Fruit fly (Drosophila melanogaster) Kc167 (cell line): Measurements from ENCODE around the gene Sec20.

Source experiments
- Myc ChIP-seq: fragments of >200 bp; optimal IDR thresholded peaks from 2 replicates; lab custom pipeline; 2017; ENCODE audit warnings: missing external identifiers
- Sin3A ChIP-seq: fragments of >200 bp; optimal IDR thresholded peaks from 2 replicates; lab custom pipeline; 2018; ENCODE audit warnings: missing external identifiers
- h ChIP-seq: fragments of >200 bp; optimal IDR thresholded peaks from 3 replicates; lab custom pipeline; 2018; ENCODE audit warnings: missing external identifiers
- insv ChIP-seq: fragments of >200 bp; optimal IDR thresholded peaks from 3 replicates; lab custom pipeline; 2018; ENCODE audit warnings: missing external identifiers
- psq ChIP-seq: fragments of >200 bp; optimal IDR thresholded peaks from 2 replicates; lab custom pipeline; 2017; ENCODE audit warnings: missing external identifiers
- ttk ChIP-seq: sonication (Bioruptor generic); optimal IDR thresholded peaks from 2 replicates; lab custom pipeline; 2017; ENCODE audit warnings: missing external identifiers

Gene Sec20

dm6 chr3R:5824456-5824855 is at the start of gene Sec20, which contains the start of gene dgrn:
Gene Sec20, minus strand, starts transcription at chr3R:5824532.
Gene dgrn, plus strand, starts transcription at chr3R:5824615.
- TF ChIP-seq Myc (lab: Kevin White, UChicago) (no peak), insv (no peak), Sin3A (lab: Kevin White, UChicago) (no peak), h (lab: Kevin White, UChicago) (no peak), ttk (lab: Kevin White, UChicago) (no peak), psq (lab: Kevin White, UChicago) (no peak)

DNA sequence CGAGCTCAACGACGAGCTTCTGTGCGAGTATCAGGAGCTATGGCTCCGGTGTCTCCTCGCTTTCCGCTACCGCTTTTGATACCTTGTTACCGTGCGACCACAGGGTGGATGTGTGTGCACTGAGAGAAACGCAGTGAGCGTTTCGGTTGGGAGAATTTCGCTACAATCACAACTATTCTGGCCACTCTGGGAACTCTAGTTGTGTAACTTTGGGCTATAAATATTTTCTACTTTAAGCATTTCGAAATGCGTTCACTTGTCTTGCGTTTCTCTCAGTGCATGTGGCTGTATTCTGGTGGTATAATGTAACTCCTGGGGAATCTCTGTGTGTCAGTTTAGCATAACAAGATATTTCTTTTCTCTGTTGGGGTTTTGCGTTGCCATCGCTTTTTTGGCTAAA is 47.1 kb upstream of the Sec20 start:
- TF ChIP-seq Sin3A (lab: Kevin White, UChicago) (no peak), ttk (lab: Kevin White, UChicago) (no peak), Myc (lab: Kevin White, UChicago) (no peak), h (lab: Kevin White, UChicago) (no peak), psq (lab: Kevin White, UChicago) (no peak), insv (no peak)

DNA sequence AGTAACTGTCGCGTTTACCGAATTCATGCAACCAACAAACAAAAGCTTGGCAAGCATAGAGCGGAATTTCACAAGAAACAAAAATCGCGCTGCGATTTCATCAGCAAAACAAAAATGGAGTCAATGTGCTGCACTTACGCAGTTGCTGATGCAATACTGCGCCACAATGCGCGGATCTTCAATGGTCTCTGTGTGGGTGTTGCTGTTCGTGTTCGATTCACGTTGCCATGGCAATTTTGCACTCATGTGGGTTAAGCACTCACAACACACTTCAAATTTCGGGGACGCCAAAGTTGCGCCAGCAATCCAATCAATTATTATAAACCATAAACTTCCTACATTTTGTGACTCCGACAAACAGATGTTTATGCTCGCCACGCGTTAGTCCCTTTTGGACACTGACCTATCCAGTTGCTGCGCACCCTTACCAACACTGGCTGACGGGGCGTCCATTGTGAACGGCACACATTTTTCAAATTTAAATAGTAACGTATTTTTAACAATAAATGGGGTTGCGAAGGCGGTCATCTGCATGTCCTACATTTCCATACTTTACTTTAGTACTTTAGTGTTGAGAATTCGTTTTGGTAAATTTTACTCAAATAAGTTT is 37.8 kb upstream of the Sec20 start, which contains the start of gene CG2017:
CG2017 (minus strand) TSS at position 374 of the 610 bp plus-strand sequence.
- TF ChIP-seq ttk (lab: Kevin White, UChicago) (no peak), Myc (lab: Kevin White, UChicago) (no peak), Sin3A (lab: Kevin White, UChicago) (no peak), psq (lab: Kevin White, UChicago) (no peak)

dm6 chr3R:5861218-5861902 is 37.0 kb upstream of the Sec20 start:
- TF ChIP-seq ttk (lab: Kevin White, UChicago) (no peak), Myc (lab: Kevin White, UChicago) (no peak), psq (lab: Kevin White, UChicago) (no peak), insv (no peak), Sin3A (lab: Kevin White, UChicago) (no peak), h (lab: Kevin White, UChicago) (no peak)

DNA sequence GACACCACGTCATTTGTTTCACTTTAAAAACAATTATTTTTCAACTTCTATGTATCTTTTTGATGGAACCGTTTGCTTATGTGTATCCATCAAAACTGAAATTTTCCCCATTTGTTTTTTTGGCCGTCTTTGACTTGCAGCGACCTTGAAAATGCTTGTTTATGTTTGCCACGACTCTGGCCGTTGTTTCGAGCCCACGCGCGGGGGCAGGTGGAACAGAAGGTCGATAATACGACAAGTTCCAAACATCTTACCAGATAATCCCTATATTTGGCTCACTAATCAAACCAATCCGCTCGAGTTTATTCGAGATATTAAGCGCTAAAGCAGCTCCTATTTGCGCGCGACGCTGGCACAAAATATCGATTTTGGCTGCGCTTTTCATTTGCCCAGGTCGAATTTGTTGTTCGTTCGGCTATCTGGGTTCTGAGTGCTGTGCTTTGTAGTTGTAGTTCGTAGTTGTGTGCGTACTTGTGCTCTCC is 36.4 kb upstream of the Sec20 start:
- TF ChIP-seq Sin3A (lab: Kevin White, UChicago) (no peak), Myc (lab: Kevin White, UChicago) (no peak), ttk (lab: Kevin White, UChicago) (no peak), insv (no peak), h (lab: Kevin White, UChicago) (no peak), psq (lab: Kevin White, UChicago) (no peak)

DNA sequence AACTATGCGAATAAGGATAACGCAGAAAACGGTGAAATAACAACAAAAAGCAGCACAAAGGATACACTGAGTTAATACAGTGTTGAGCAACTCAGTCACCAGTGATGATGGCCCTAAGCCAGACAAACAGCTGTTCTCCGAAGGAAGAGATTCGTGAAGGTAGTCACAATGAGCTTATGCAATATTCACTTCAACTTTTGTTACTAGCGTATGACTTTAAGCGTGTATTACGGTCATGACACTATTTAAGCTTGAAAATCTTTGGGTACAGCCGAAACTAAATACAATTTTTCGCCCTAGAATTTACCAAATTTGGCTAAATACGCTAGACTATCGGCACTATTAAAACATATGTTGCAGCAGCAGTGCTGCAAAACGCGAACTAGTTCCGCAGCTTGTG is 31.9 kb upstream of the Sec20 start, which contains the start of the genes disp and ECSIT:
disp (minus strand) TSS at position 97 of the 400 bp plus-strand sequence.
ECSIT (plus strand) TSS at position 371 of the 400 bp plus-strand sequence.
- TF ChIP-seq insv = no peak
- no peak for TF ChIP-seq Myc (lab: Kevin White, UChicago)
- TF ChIP-seq h (lab: Kevin White, UChicago) = no peak

DNA sequence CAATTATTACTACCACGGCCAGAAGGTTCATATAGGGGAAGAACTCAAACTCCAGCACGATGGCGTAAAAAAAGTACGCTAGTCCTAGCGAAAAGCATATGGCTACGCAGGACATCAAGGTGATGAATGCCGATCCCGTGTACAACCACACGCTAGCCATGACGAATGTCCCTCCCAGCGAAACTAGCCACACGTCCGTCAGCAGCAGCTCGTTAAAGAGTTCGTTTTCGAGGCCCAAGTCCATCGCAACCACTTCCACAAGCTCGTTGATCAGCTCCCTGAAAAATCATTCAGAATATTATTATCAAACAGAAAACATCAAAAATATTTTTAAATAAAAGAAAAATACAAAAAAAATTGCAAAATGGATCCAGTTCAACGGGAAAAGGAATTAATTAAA is 28.7 kb upstream of the Sec20 start, which contains the start of gene CG34287:
CG34287 (plus strand) TSS at position 301 of the 400 bp plus-strand sequence.
- TF ChIP-seq Sin3A (lab: Kevin White, UChicago) = no peak
- no peak for TF ChIP-seq insv
- no peak for TF ChIP-seq psq (lab: Kevin White, UChicago)
- TF ChIP-seq ttk (lab: Kevin White, UChicago) = no peak
- TF ChIP-seq h (lab: Kevin White, UChicago) = no peak
- no peak for TF ChIP-seq Myc (lab: Kevin White, UChicago)

DNA sequence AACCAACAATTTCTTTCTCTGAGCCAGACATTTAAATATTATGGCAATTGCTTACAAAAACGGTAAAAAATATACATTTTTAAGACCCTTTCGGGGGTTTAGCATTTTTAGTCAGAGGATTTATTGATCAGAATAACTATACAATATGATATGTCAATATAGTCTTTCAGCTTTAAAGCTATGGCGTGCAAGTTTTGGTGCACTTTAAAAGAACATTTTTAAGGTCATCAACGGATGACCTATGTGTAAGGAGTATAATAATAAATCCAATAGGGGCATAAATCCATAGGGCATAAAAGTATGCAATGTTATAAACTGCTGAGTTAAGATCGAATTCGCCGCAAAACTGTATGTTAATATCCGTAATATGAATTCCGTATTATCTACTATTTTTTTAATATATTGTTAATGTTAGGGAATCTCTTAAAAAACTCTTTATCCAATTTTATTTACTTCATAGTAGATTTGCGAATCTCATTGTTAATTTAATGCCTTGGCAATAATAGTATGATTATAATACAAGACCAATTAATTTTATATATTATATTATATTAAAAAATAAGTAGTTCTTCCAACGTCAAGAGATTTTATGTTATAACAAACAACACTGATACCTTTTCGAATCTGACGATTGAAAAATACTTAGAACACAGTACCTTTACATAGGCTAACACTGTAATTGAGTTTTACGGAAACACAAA is 22.4 kb upstream of the Sec20 start, which contains the start of gene CG14676:
CG14676 (plus strand) TSS at position 651 of the 701 bp plus-strand sequence.
- no peak for TF ChIP-seq ttk (lab: Kevin White, UChicago)
- TF ChIP-seq Myc (lab: Kevin White, UChicago) = no peak
- TF ChIP-seq insv = no peak
- TF ChIP-seq h (lab: Kevin White, UChicago) = no peak
- TF ChIP-seq psq (lab: Kevin White, UChicago) = no peak
- no peak for TF ChIP-seq Sin3A (lab: Kevin White, UChicago)

- no peak for TF ChIP-seq ttk (lab: Kevin White, UChicago)
- TF ChIP-seq Myc (lab: Kevin White, UChicago) = no peak
- no peak for TF ChIP-seq h (lab: Kevin White, UChicago)
- TF ChIP-seq psq (lab: Kevin White, UChicago) = no peak
- no peak for TF ChIP-seq Sin3A (lab: Kevin White, UChicago)
- TF ChIP-seq insv = no peak
Measured at dm6 chr3R:5843516-5843915, 19.2 kb upstream of the Sec20 start.

dm6 chr3R:5841290-5841689 is 17.0 kb upstream of the Sec20 start:
- TF ChIP-seq insv = no peak
- TF ChIP-seq h (lab: Kevin White, UChicago) = no peak

dm6 chr3R:5840870-5841269 is 16.5 kb upstream of the Sec20 start, which contains the start of gene CG1213:
Gene CG1213, plus strand, starts transcription at chr3R:5841170.
- TF ChIP-seq ttk (lab: Kevin White, UChicago) (no peak), Myc (lab: Kevin White, UChicago) (no peak), insv (no peak), h (lab: Kevin White, UChicago) (no peak), psq (lab: Kevin White, UChicago) (no peak), Sin3A (lab: Kevin White, UChicago) (no peak)
